Fruit fly (Drosophila melanogaster): ENCODE results near the gene Karl.

- TF ChIP-seq CG8478 (optimal IDR thresholded peaks at IDR 0.05), result no peak
- no peak for TF ChIP-seq CTCF (optimal IDR thresholded peaks at IDR 0.05)
Observed at dm6 chrX:11778734-11779220, 8.4 kb upstream of the Karl start, which contains the start of gene dy.
